Fruit fly (Drosophila melanogaster) whole organism, wandering third instar larva: Measurements from ENCODE around the gene msl-1.
A peak's percentile ranks its signal among the peaks of the same experiment; 100 is the strongest.

ENCODE experiments used
- Abd-B ChIP-seq: fragments of >200 bp; optimal IDR thresholded peaks from 2 replicates; lab custom pipeline; 2017; ENCODE audit warnings: missing biosample characterization, missing genetic modification characterization
- CG32264 ChIP-seq: fragments of 200-800 bp; sonication (Bioruptor generic); optimal IDR thresholded peaks from 2 replicates; lab custom pipeline; 2016; ENCODE audit warnings: missing biosample characterization, missing genetic modification characterization
- CG9705 ChIP-seq: fragments of 200-800 bp; sonication (Bioruptor generic); optimal IDR thresholded peaks from 2 replicates; lab custom pipeline; 2018; ENCODE audit warnings: missing biosample characterization, mild to moderate bottlenecking, missing genetic modification characterization
- CrebA ChIP-seq: fragments of 200-800 bp; sonication (Bioruptor generic); optimal IDR thresholded peaks from 2 replicates; lab custom pipeline; 2016; ENCODE audit warnings: missing biosample characterization, mild to moderate bottlenecking, missing genetic modification characterization, borderline replicate concordance
- Dfd ChIP-seq: fragments of >200 bp; optimal IDR thresholded peaks from 2 replicates; lab custom pipeline; 2017; ENCODE audit warnings: missing biosample characterization, missing genetic modification characterization
- Dif ChIP-seq: fragments of 200-275, 200-300 bp; sonication (Bioruptor generic); optimal IDR thresholded peaks from 2 replicates; lab custom pipeline; 2018; ENCODE audit warnings: missing biosample characterization, missing genetic modification characterization; ENCODE audit not compliant: partially characterized antibody
- GATAd ChIP-seq: sonication (Bioruptor generic); optimal IDR thresholded peaks from 2 replicates; lab custom pipeline; 2016; ENCODE audit warnings: missing biosample characterization, missing genetic modification characterization
- HLH106 ChIP-seq: fragments of 200-800 bp; optimal IDR thresholded peaks from 3 replicates; lab custom pipeline; 2019; ENCODE audit warnings: missing biosample characterization, mild to moderate bottlenecking, missing genetic modification characterization, moderate library complexity
- Hnf4 ChIP-seq: fragments of 200-800 bp; sonication (Bioruptor generic); optimal IDR thresholded peaks from 2 replicates; lab custom pipeline; 2016; ENCODE audit warnings: missing biosample characterization, mild to moderate bottlenecking, missing genetic modification characterization
- Hr78 ChIP-seq: fragments of >200 bp; optimal IDR thresholded peaks from 2 replicates; lab custom pipeline; 2017; ENCODE audit warnings: missing biosample characterization, missing genetic modification characterization
- Hr83 ChIP-seq: fragments of 200-300 bp; sonication (Bioruptor generic); optimal IDR thresholded peaks from 2 replicates; lab custom pipeline; 2016; ENCODE audit warnings: missing biosample characterization, mild to moderate bottlenecking, missing genetic modification characterization, moderate library complexity; ENCODE audit not compliant: poor library complexity, severe bottlenecking
- Jra ChIP-seq: sonication (Bioruptor generic); optimal IDR thresholded peaks from 2 replicates; lab custom pipeline; 2016; ENCODE audit warnings: missing biosample characterization, missing genetic modification characterization
- Myc ChIP-seq: fragments of >200 bp; optimal IDR thresholded peaks from 2 replicates; lab custom pipeline; 2017
- N ChIP-seq: fragments of >200 bp; optimal IDR thresholded peaks from 2 replicates; lab custom pipeline; 2018; ENCODE audit warnings: missing biosample characterization, missing external identifiers, missing genetic modification characterization
- OdsH ChIP-seq: fragments of 200-800 bp; sonication (Bioruptor generic); optimal IDR thresholded peaks from 2 replicates; lab custom pipeline; 2016; ENCODE audit warnings: missing biosample characterization, mild to moderate bottlenecking, missing genetic modification characterization
- Rel ChIP-seq, 2 experiments: fragments of 200-800 bp; sonication (Bioruptor generic) in 1 of 2; optimal IDR thresholded peaks; 2 replicates in 1 of 2; 3 replicates in 1 of 2; lab custom pipeline; 2016 to 2019; ENCODE audit warnings: mild to moderate bottlenecking in 2 of 2, missing biosample characterization in 2 of 2, missing genetic modification characterization in 2 of 2, moderate library complexity in 1 of 2
- Sp1 ChIP-seq: fragments of 200-800 bp; sonication (Bioruptor generic); optimal IDR thresholded peaks from 3 replicates; lab custom pipeline; 2019; ENCODE audit warnings: missing biosample characterization, mild to moderate bottlenecking, missing genetic modification characterization, moderate library complexity
- br ChIP-seq: fragments of 200-800 bp; sonication (Bioruptor generic); optimal IDR thresholded peaks from 2 replicates; lab custom pipeline; 2016; ENCODE audit warnings: missing biosample characterization, missing genetic modification characterization
- brk ChIP-seq: fragments of 200-800 bp; sonication (Bioruptor generic); optimal IDR thresholded peaks from 2 replicates; lab custom pipeline; 2016; ENCODE audit warnings: missing biosample characterization, mild to moderate bottlenecking, missing genetic modification characterization
- dl ChIP-seq, 2 experiments: fragments of 175-275, 200-275 bp in 1 of 2; fragments of 200-275 bp in 1 of 2; sonication (Bioruptor generic); optimal IDR thresholded peaks; lab custom pipeline; 2018; ENCODE audit warnings: mild to moderate bottlenecking in 2 of 2, missing biosample characterization in 2 of 2, missing genetic modification characterization in 2 of 2, moderate library complexity in 2 of 2; ENCODE audit not compliant: partially characterized antibody in 2 of 2, insufficient read depth in 1 of 2
- dmrt93B ChIP-seq: fragments of 200-800 bp; sonication (Bioruptor generic); optimal IDR thresholded peaks from 2 replicates; lab custom pipeline; 2018; ENCODE audit warnings: missing biosample characterization, mild to moderate bottlenecking, missing genetic modification characterization
- dsf ChIP-seq: sonication (Bioruptor generic); optimal IDR thresholded peaks from 2 replicates; lab custom pipeline; 2016; ENCODE audit warnings: missing biosample characterization, missing genetic modification characterization, borderline replicate concordance
- ey ChIP-seq: fragments of 200-800 bp; sonication (Bioruptor generic); optimal IDR thresholded peaks from 2 replicates; lab custom pipeline; 2016; ENCODE audit warnings: missing biosample characterization, missing genetic modification characterization
- foxo ChIP-seq, 2 experiments: fragments of 200-800 bp; sonication (Bioruptor generic); optimal IDR thresholded peaks; 2 replicates in 1 of 2; 3 replicates in 1 of 2; lab custom pipeline; 2016 to 2017; ENCODE audit warnings: missing biosample characterization in 2 of 2, missing genetic modification characterization in 2 of 2
- fru ChIP-seq: fragments of 200-800 bp; sonication (Bioruptor generic); optimal IDR thresholded peaks from 3 replicates; lab custom pipeline; 2016; ENCODE audit warnings: missing biosample characterization, mild to moderate bottlenecking, missing genetic modification characterization
- h ChIP-seq: fragments of 200-800 bp; sonication (Bioruptor generic); optimal IDR thresholded peaks from 3 replicates; lab custom pipeline; 2016; ENCODE audit warnings: missing biosample characterization, mild to moderate bottlenecking, missing genetic modification characterization
- jim ChIP-seq: fragments of 175-275, 200-325 bp; sonication (Bioruptor generic); optimal IDR thresholded peaks from 2 replicates; lab custom pipeline; 2016; ENCODE audit warnings: missing biosample characterization, mild to moderate bottlenecking, missing genetic modification characterization
- lola ChIP-seq: fragments of >200 bp; optimal IDR thresholded peaks from 2 replicates; lab custom pipeline; 2017; ENCODE audit warnings: missing biosample characterization, missing genetic modification characterization
- pan ChIP-seq: fragments of >200 bp; optimal IDR thresholded peaks from 2 replicates; lab custom pipeline; 2017
- psq ChIP-seq: fragments of 200-800 bp; sonication (Bioruptor generic); optimal IDR thresholded peaks from 3 replicates; lab custom pipeline; 2017; ENCODE audit warnings: missing biosample characterization, mild to moderate bottlenecking, missing genetic modification characterization, moderate library complexity
- rgr ChIP-seq: fragments of 200-800 bp; sonication (Bioruptor generic); optimal IDR thresholded peaks from 3 replicates; lab custom pipeline; 2016; ENCODE audit warnings: missing biosample characterization, mild to moderate bottlenecking, missing genetic modification characterization
- sage ChIP-seq: fragments of 200-800 bp; sonication (Bioruptor generic); optimal IDR thresholded peaks from 2 replicates; lab custom pipeline; 2016; ENCODE audit warnings: missing biosample characterization, mild to moderate bottlenecking, missing genetic modification characterization
- sv ChIP-seq: fragments of 200-800 bp; sonication (Bioruptor generic); optimal IDR thresholded peaks from 3 replicates; lab custom pipeline; 2016; ENCODE audit warnings: missing biosample characterization, missing genetic modification characterization
- tai ChIP-seq: sonication (Bioruptor generic); optimal IDR thresholded peaks from 2 replicates; lab custom pipeline; 2016; ENCODE audit warnings: missing biosample characterization, missing genetic modification characterization
- woc ChIP-seq: sonication (Bioruptor generic); optimal IDR thresholded peaks from 2 replicates; lab custom pipeline; 2016; ENCODE audit warnings: missing biosample characterization, mild to moderate bottlenecking, missing genetic modification characterization

msl-1 gene

DNA sequence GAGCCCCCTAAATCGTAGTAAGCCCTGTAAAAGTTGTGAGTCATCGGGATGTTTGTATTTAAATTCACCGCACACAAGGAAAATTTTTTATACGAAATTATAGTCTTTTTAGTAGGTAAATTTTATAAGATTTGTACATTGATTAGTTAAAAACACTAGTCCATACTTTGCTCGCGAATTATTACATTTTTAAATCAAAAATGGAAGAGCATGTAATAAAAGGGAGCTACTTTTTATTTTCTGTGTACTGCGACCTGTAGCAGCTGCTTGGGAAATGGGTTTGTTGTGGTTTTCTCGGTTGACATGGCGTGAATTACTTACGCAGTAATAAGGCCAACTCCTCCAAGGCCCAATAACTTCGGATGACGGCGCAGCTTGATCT is 6.1 kb upstream of the msl-1 start:
- TF ChIP-seq h (GFP tag; lab: Kevin White, UChicago) (peak; percentile 9), foxo (GFP tag; optimal IDR thresholded peaks at IDR 0.05; lab: Kevin White, UChicago) (peak in 1 of 2 experiments; percentile 21), pan (lab: Kevin White, UChicago) (no peak), dsf (GFP tag; lab: Kevin White, UChicago) (no peak), Myc (lab: Kevin White, UChicago) (no peak), rgr (GFP tag; lab: Kevin White, UChicago) (peak; percentile 13), Hnf4 (GFP tag; lab: Kevin White, UChicago) (peak; percentile 8), ey (GFP tag; lab: Kevin White, UChicago) (peak; percentile 15), lola (GFP tag; lab: Kevin White, UChicago) (no peak), HLH106 (tag; lab: Kevin White, UChicago) (no peak), Hr83 (GFP tag; lab: Kevin White, UChicago) (no peak), fru (peak; percentile 33), dmrt93B (no peak), Jra (GFP tag; lab: Kevin White, UChicago) (peak; percentile 3), Sp1 (GFP tag; lab: Kevin White, UChicago) (no peak), Rel (GFP tag; optimal IDR thresholded peaks at IDR 0.05; lab: Kevin White, UChicago) (no peak), Rel (tag; optimal IDR thresholded peaks at IDR 0.05; lab: Kevin White, UChicago) (no peak)

DNA sequence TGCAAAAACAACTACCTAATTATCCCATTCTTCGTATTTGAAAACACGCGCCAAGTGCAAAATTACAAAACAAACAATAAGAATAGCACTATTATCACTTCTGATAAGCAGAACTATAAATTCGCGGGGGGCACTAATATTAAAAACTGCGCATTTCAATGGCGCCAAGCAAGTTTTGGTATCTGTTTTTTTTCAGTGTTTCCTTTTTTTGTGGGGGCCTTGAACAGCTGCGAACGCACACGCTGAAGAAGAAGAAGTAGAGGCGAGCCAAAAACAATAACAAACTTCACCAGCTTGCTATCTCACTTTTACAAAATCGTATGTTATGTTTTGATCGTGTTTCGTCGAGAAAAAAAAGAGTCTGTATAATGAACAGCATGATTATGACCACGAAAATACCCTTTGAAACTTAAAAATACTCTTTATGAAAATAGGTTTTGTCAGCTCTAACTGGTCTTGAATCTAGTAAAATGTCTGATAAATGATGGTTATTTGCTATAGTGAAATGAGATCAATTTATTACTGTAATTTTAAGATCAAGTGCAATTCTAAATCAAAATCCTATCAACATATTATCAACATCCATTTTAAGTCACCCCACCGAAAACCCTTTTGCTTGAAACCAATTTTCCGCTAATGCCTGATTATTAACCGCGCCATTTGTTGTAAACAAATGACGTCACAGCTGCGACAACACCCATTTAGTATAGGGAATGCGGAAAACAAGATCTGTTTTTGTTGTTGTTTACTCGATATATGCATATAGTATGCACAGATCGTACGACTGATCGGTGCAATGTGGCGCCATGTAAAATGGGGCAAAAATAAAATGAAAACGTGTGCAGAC is 5.5 kb upstream of the msl-1 start:
- TF ChIP-seq Dfd (GFP tag; lab: Kevin White, UChicago) = no peak
- no peak for TF ChIP-seq sage (GFP tag; lab: Kevin White, UChicago)
- peak; percentile 63 for TF ChIP-seq Hr83 (GFP tag; lab: Kevin White, UChicago)
- peak in 1 of 2 experiments; percentile 66 for TF ChIP-seq foxo (GFP tag; optimal IDR thresholded peaks at IDR 0.05; lab: Kevin White, UChicago)
- no peak for TF ChIP-seq dl (GFP tag; optimal IDR thresholded peaks at IDR 0.05; lab: Kevin White, UChicago; ENCODE audit: insufficient read depth in 1 of 2, partially characterized antibody in 2 of 2)
- no peak for TF ChIP-seq Abd-B (GFP tag; lab: Kevin White, UChicago)
- no peak for TF ChIP-seq pan (lab: Kevin White, UChicago)
- no peak for TF ChIP-seq Myc (lab: Kevin White, UChicago)
- TF ChIP-seq tai = no peak
- no peak for TF ChIP-seq sv
- no peak for TF ChIP-seq GATAd (GFP tag; lab: Kevin White, UChicago)
- TF ChIP-seq Hr78 (GFP tag; lab: Kevin White, UChicago) = no peak
- no peak for TF ChIP-seq Rel (GFP tag; optimal IDR thresholded peaks at IDR 0.05; lab: Kevin White, UChicago)
- TF ChIP-seq Rel (tag; optimal IDR thresholded peaks at IDR 0.05; lab: Kevin White, UChicago) = peak; percentile 6
- peak; percentile 59 for TF ChIP-seq OdsH (GFP tag; lab: Kevin White, UChicago)
- no peak for TF ChIP-seq Dif (GFP tag; lab: Kevin White, UChicago)
- TF ChIP-seq jim = no peak
- TF ChIP-seq fru = peak; percentile 45
- no peak for TF ChIP-seq CrebA (GFP tag; lab: Kevin White, UChicago)
- TF ChIP-seq lola (GFP tag; lab: Kevin White, UChicago) = no peak
- no peak for TF ChIP-seq dsf (GFP tag; lab: Kevin White, UChicago)
- peak; percentile 70 for TF ChIP-seq br (GFP tag; lab: Kevin White, UChicago)
- TF ChIP-seq Hnf4 (GFP tag; lab: Kevin White, UChicago) = no peak
- no peak for TF ChIP-seq N (GFP tag; lab: Kevin White, UChicago)
- TF ChIP-seq CG32264 (GFP tag; lab: Kevin White, UChicago) = no peak
- TF ChIP-seq CG9705 (GFP tag; lab: Kevin White, UChicago) = no peak
- peak; percentile 57 for TF ChIP-seq woc
- peak; percentile 32 for TF ChIP-seq ey (GFP tag; lab: Kevin White, UChicago)
- peak; percentile 61 for TF ChIP-seq rgr (GFP tag; lab: Kevin White, UChicago)
- no peak for TF ChIP-seq brk (GFP tag; lab: Kevin White, UChicago)
- peak; percentile 14 for TF ChIP-seq Sp1 (GFP tag; lab: Kevin White, UChicago)
- TF ChIP-seq HLH106 (tag; lab: Kevin White, UChicago) = no peak
- peak; percentile 79 for TF ChIP-seq psq
- peak; percentile 57 for TF ChIP-seq h (GFP tag; lab: Kevin White, UChicago)
